Fruit fly (Drosophila melanogaster) Kc167 (cell line): ENCODE data around the gene eIF4H2.

Experiments used
- Myc ChIP-seq: fragments of >200 bp; optimal IDR thresholded peaks from 2 replicates; lab custom pipeline; 2017; ENCODE audit warnings: missing external identifiers
- Sin3A ChIP-seq: fragments of >200 bp; optimal IDR thresholded peaks from 2 replicates; lab custom pipeline; 2018; ENCODE audit warnings: missing external identifiers
- h ChIP-seq: fragments of >200 bp; optimal IDR thresholded peaks from 3 replicates; lab custom pipeline; 2018; ENCODE audit warnings: missing external identifiers
- insv ChIP-seq: fragments of >200 bp; optimal IDR thresholded peaks from 3 replicates; lab custom pipeline; 2018; ENCODE audit warnings: missing external identifiers
- psq ChIP-seq: fragments of >200 bp; optimal IDR thresholded peaks from 2 replicates; lab custom pipeline; 2017; ENCODE audit warnings: missing external identifiers
- ttk ChIP-seq: sonication (Bioruptor generic); optimal IDR thresholded peaks from 2 replicates; lab custom pipeline; 2017; ENCODE audit warnings: missing external identifiers

- TF ChIP-seq insv (lab: Kevin White, UChicago) = no peak
- no peak for TF ChIP-seq Myc (lab: Kevin White, UChicago)
- no peak for TF ChIP-seq h
- TF ChIP-seq psq (lab: Kevin White, UChicago) = no peak
- TF ChIP-seq ttk (lab: Kevin White, UChicago) = no peak
- TF ChIP-seq Sin3A (lab: Kevin White, UChicago) = no peak
Measured at dm6 chr3R:30754488-30755223, 28.8 kb downstream of the eIF4H2 start.
